Fruit fly (Drosophila melanogaster) whole organism, embryonic: ENCODE measurements around the gene CG11655.

Experiments used
- Adf1 ChIP-seq: fragments of 200-800 bp; sonication (Bioruptor generic); IDR thresholded peaks from 2 replicates; pipeline ENCODE4 v1.3.6; 2022; ENCODE audit warnings: missing biosample characterization, missing genetic modification characterization
- Aef1 ChIP-seq: fragments of 200-800 bp; sonication (Bioruptor generic); IDR thresholded peaks from 3 replicates; pipeline ENCODE4 v1.3.6; 2022; ENCODE audit warnings: missing biosample characterization, missing genetic modification characterization
- Antp ChIP-seq: fragments of 200-800 bp; sonication (Bioruptor generic); optimal IDR thresholded peaks from 3 replicates; lab custom pipeline; 2016; ENCODE audit warnings: missing biosample characterization, missing genetic modification characterization
- Atf-2 ChIP-seq: fragments of 200-800 bp; sonication (Bioruptor generic); optimal IDR thresholded peaks from 2 replicates; lab custom pipeline; 2016; ENCODE audit warnings: missing biosample characterization, missing genetic modification characterization
- B-H2 ChIP-seq: fragments of 200-800 bp; sonication (Bioruptor generic); optimal IDR thresholded peaks from 2 replicates; lab custom pipeline; 2018; ENCODE audit warnings: missing biosample characterization, mild to moderate bottlenecking, missing genetic modification characterization
- BtbVII ChIP-seq: fragments of 200-800 bp; sonication (Bioruptor generic); optimal IDR thresholded peaks from 3 replicates; lab custom pipeline; 2017; ENCODE audit warnings: missing biosample characterization, mild to moderate bottlenecking, missing genetic modification characterization
- CG11695 ChIP-seq: fragments of 200-800 bp; sonication (Bioruptor generic); IDR thresholded peaks from 3 replicates; pipeline ENCODE4 v1.3.6; 2022; ENCODE audit warnings: missing biosample characterization, missing genetic modification characterization
- CG12236 ChIP-seq: fragments of 200-800 bp; sonication (Bioruptor generic); optimal IDR thresholded peaks from 2 replicates; lab custom pipeline; 2016; ENCODE audit warnings: missing biosample characterization, missing genetic modification characterization
- CG12659 ChIP-seq: fragments of 200-800 bp; sonication (Bioruptor generic); optimal IDR thresholded peaks from 3 replicates; lab custom pipeline; 2017; ENCODE audit warnings: mild to moderate bottlenecking, missing biosample characterization, missing genetic modification reagents, missing genetic modification characterization
- CG13287 ChIP-seq: fragments of 200-800 bp; sonication (Bioruptor generic); IDR thresholded peaks from 2 replicates; pipeline ENCODE4 v1.3.6; 2022; ENCODE audit warnings: missing biosample characterization, missing genetic modification characterization; ENCODE audit not compliant: partially characterized antibody
- CG15514 ChIP-seq: fragments of 200-800 bp; sonication (Bioruptor generic); optimal IDR thresholded peaks from 3 replicates; lab custom pipeline; 2017; ENCODE audit warnings: missing biosample characterization, missing genetic modification characterization, mild to moderate bottlenecking, moderate library complexity, missing genetic modification reagents
- CG16815 ChIP-seq: fragments of 200-800 bp; sonication (Bioruptor generic); optimal IDR thresholded peaks from 3 replicates; lab custom pipeline; 2017; ENCODE audit warnings: missing biosample characterization, mild to moderate bottlenecking, missing genetic modification characterization
- CG17328 ChIP-seq: fragments of 200-800 bp; sonication (Bioruptor generic); IDR thresholded peaks from 2 replicates; pipeline ENCODE4 v1.3.6; 2022; ENCODE audit warnings: missing biosample characterization, missing genetic modification characterization
- CG17359 ChIP-seq: fragments of 200-800 bp; sonication (Bioruptor generic); optimal IDR thresholded peaks from 3 replicates; lab custom pipeline; 2018; ENCODE audit warnings: missing biosample characterization, mild to moderate bottlenecking, missing genetic modification characterization, moderate library complexity
- CG17361 ChIP-seq: fragments of 200-800 bp; sonication (Bioruptor generic); IDR thresholded peaks from 3 replicates; pipeline ENCODE4 v1.3.6; 2022; ENCODE audit warnings: missing biosample characterization, missing genetic modification characterization
- CG18011 ChIP-seq: fragments of 200-800 bp; sonication (Bioruptor generic); optimal IDR thresholded peaks from 2 replicates; lab custom pipeline; 2017; ENCODE audit warnings: missing biosample characterization, missing genetic modification characterization, mild to moderate bottlenecking, moderate library complexity, missing genotype
- CG1832 ChIP-seq: fragments of 200-800 bp; sonication (Bioruptor generic); optimal IDR thresholded peaks from 2 replicates; lab custom pipeline; 2017; ENCODE audit warnings: missing biosample characterization, mild to moderate bottlenecking, missing genetic modification characterization, inconsistent platforms
- CG2712 ChIP-seq: fragments of 200-800 bp; optimal IDR thresholded peaks from 3 replicates; lab custom pipeline; 2019; ENCODE audit warnings: missing biosample characterization, mild to moderate bottlenecking, missing genetic modification characterization, moderate library complexity
- CG3995 ChIP-seq: fragments of 200-800 bp; sonication (Bioruptor generic); optimal IDR thresholded peaks from 3 replicates; lab custom pipeline; 2016; ENCODE audit warnings: missing biosample characterization, missing genetic modification characterization
- CG4360 ChIP-seq: fragments of 200-800 bp; sonication (Bioruptor generic); IDR thresholded peaks from 2 replicates; pipeline ENCODE4 v1.3.6; 2022; ENCODE audit warnings: missing biosample characterization, missing genetic modification characterization
- CG5180 ChIP-seq: fragments of 200-800 bp; sonication (Bioruptor generic); optimal IDR thresholded peaks from 3 replicates; lab custom pipeline; 2017; ENCODE audit warnings: missing biosample characterization, missing genetic modification characterization, mild to moderate bottlenecking, moderate library complexity, missing genetic modification reagents
- CG6791 ChIP-seq: fragments of 200-800 bp; sonication (Bioruptor generic); IDR thresholded peaks from 3 replicates; pipeline ENCODE4 v1.3.6; 2022; ENCODE audit warnings: missing biosample characterization, missing genetic modification characterization; ENCODE audit not compliant: partially characterized antibody
- CG6813 ChIP-seq: fragments of 200-800 bp; sonication (Bioruptor generic); optimal IDR thresholded peaks from 2 replicates; lab custom pipeline; 2017; ENCODE audit warnings: missing biosample characterization, missing genetic modification characterization, mild to moderate bottlenecking, moderate library complexity, missing genetic modification reagents
- CG7357 ChIP-seq: fragments of 200-800 bp; sonication (Bioruptor generic); IDR thresholded peaks from 3 replicates; pipeline ENCODE4 v1.3.6; 2022; ENCODE audit warnings: missing biosample characterization, missing genetic modification characterization
- CG8089 ChIP-seq: fragments of 200-800 bp; sonication (Bioruptor generic); optimal IDR thresholded peaks from 3 replicates; lab custom pipeline; 2016; ENCODE audit warnings: missing biosample characterization, missing genetic modification characterization
- CG9727 ChIP-seq: fragments of 200-800 bp; sonication (Bioruptor generic); optimal IDR thresholded peaks from 3 replicates; lab custom pipeline; 2017; ENCODE audit warnings: missing biosample characterization, mild to moderate bottlenecking, missing genetic modification characterization
- Deaf1 ChIP-seq: fragments of 200-800 bp; optimal IDR thresholded peaks from 3 replicates; lab custom pipeline; 2019; ENCODE audit warnings: missing biosample characterization, mild to moderate bottlenecking, missing genetic modification characterization, moderate library complexity
- Dek ChIP-seq: fragments of 200-800 bp; sonication (Bioruptor generic); optimal IDR thresholded peaks from 3 replicates; lab custom pipeline; 2019; ENCODE audit warnings: missing biosample characterization, mild to moderate bottlenecking, missing genetic modification characterization, moderate library complexity
- Dref ChIP-seq: fragments of 200-800 bp; sonication (Bioruptor generic); IDR thresholded peaks from 2 replicates; pipeline ENCODE4 v1.3.6; 2022; ENCODE audit warnings: missing biosample characterization, missing genetic modification characterization
- E2f2 ChIP-seq: fragments of 200-800 bp; sonication (Bioruptor generic); IDR thresholded peaks from 2 replicates; pipeline ENCODE4 v1.3.6; 2022; ENCODE audit warnings: missing biosample characterization, missing genetic modification characterization
- H2.0 ChIP-seq: fragments of 200-800 bp; sonication (Bioruptor generic); IDR thresholded peaks from 2 replicates; pipeline ENCODE4 v1.3.6; 2022; ENCODE audit warnings: missing biosample characterization, missing genetic modification characterization
- Hmr ChIP-seq: fragments of 200-800 bp; sonication (Bioruptor generic); optimal IDR thresholded peaks from 3 replicates; lab custom pipeline; 2017; ENCODE audit warnings: mild to moderate bottlenecking, missing biosample characterization, missing genetic modification reagents, missing genetic modification characterization
- Lhr ChIP-seq: fragments of 200-800 bp; sonication (Bioruptor generic); optimal IDR thresholded peaks from 3 replicates; lab custom pipeline; 2017; ENCODE audit warnings: mild to moderate bottlenecking, missing biosample characterization, missing genetic modification reagents, missing genetic modification characterization
- Ravus ChIP-seq: fragments of 200-800 bp; sonication (Bioruptor generic); IDR thresholded peaks from 2 replicates; pipeline ENCODE4 v1.3.6; 2022; ENCODE audit warnings: missing biosample characterization, missing genetic modification characterization
- Scr ChIP-seq: fragments of 200-800 bp; sonication (Bioruptor generic); IDR thresholded peaks from 2 replicates; pipeline ENCODE4 v1.3.6; 2022; ENCODE audit warnings: missing biosample characterization, missing genetic modification characterization; ENCODE audit not compliant: partially characterized antibody
- Side ChIP-seq: fragments of 200-800 bp; sonication (Bioruptor generic); optimal IDR thresholded peaks from 2 replicates; lab custom pipeline; 2016; ENCODE audit warnings: missing biosample characterization, missing genetic modification characterization
- Six4 ChIP-seq: fragments of 200-800 bp; sonication (Bioruptor generic); optimal IDR thresholded peaks from 2 replicates; lab custom pipeline; 2016; ENCODE audit warnings: missing biosample characterization, missing genetic modification characterization
- Sry-δ ChIP-seq: fragments of 200-800 bp; sonication (Bioruptor generic); optimal IDR thresholded peaks from 2 replicates; lab custom pipeline; 2016; ENCODE audit warnings: missing biosample characterization, missing genetic modification characterization
- bbx ChIP-seq: fragments of 200-800 bp; sonication (Bioruptor generic); IDR thresholded peaks from 2 replicates; pipeline ENCODE4 v1.3.6; 2022; ENCODE audit warnings: missing biosample characterization, missing genetic modification characterization; ENCODE audit not compliant: partially characterized antibody
- gcm ChIP-seq: fragments of 200-800 bp; sonication (Bioruptor generic); optimal IDR thresholded peaks from 2 replicates; lab custom pipeline; 2019; ENCODE audit warnings: missing biosample characterization, mild to moderate bottlenecking, missing genetic modification characterization, moderate library complexity
- gem ChIP-seq: fragments of 200-800 bp; sonication (Bioruptor generic); optimal IDR thresholded peaks from 2 replicates; lab custom pipeline; 2019; ENCODE audit warnings: missing biosample characterization, mild to moderate bottlenecking, missing genetic modification characterization, moderate library complexity
- grau ChIP-seq: fragments of 200-800 bp; optimal IDR thresholded peaks from 3 replicates; lab custom pipeline; 2019; ENCODE audit warnings: missing biosample characterization, mild to moderate bottlenecking, missing genetic modification characterization, moderate library complexity
- h ChIP-seq: fragments of >200 bp; optimal IDR thresholded peaks from 2 replicates; lab custom pipeline; 2017
- hkb ChIP-seq, 2 experiments: fragments of 200-800 bp in 1 of 2; fragments of >200 bp in 1 of 2; sonication (Bioruptor generic) in 1 of 2; IDR thresholded peaks in 1 of 2; optimal IDR thresholded peaks in 1 of 2; 2 replicates each; pipeline versions ENCODE4 v1.3.6 to Lab custom; 2017 to 2022; ENCODE audit warnings: missing biosample characterization in 1 of 2, missing genetic modification characterization in 1 of 2
- hth ChIP-seq: fragments of >200 bp; optimal IDR thresholded peaks from 2 replicates; lab custom pipeline; 2017; ENCODE audit warnings: inconsistent platforms
- knrl ChIP-seq: fragments of 200-800 bp; sonication (Bioruptor generic); IDR thresholded peaks from 3 replicates; pipeline ENCODE4 v1.3.6; 2022; ENCODE audit warnings: missing biosample characterization, missing genetic modification characterization; ENCODE audit not compliant: partially characterized antibody
- lilli ChIP-seq: fragments of 200-800 bp; sonication (Bioruptor generic); optimal IDR thresholded peaks from 3 replicates; lab custom pipeline; 2016; ENCODE audit warnings: missing biosample characterization, missing genetic modification characterization
- p53 ChIP-seq: fragments of 200-800 bp; sonication (Bioruptor generic); optimal IDR thresholded peaks from 2 replicates; lab custom pipeline; 2016; ENCODE audit warnings: missing biosample characterization, missing genetic modification characterization
- sens ChIP-seq: fragments of 200-800 bp; sonication (Bioruptor generic); peaks from one replicate; lab custom pipeline; 2016; ENCODE audit warnings: missing biosample characterization, missing genetic modification characterization
- slp2 ChIP-seq: fragments of 200-800 bp; sonication (Bioruptor generic); optimal IDR thresholded peaks from 2 replicates; lab custom pipeline; 2016; ENCODE audit warnings: missing biosample characterization, missing genetic modification characterization
- zen2 ChIP-seq: fragments of 200-800 bp; sonication (Bioruptor generic); IDR thresholded peaks from 3 replicates; pipeline ENCODE4 v1.3.6; 2022; ENCODE audit warnings: missing biosample characterization, missing genetic modification characterization; ENCODE audit not compliant: partially characterized antibody

CG11655 gene

dm6 chrX:15471904-15472303, 18.6 kb downstream of the CG11655 start, which contains the start of the genes Grip128 and Alg14:
TSS of gene Grip128 (minus strand) at chrX:15472119.
TSS of gene Alg14 (plus strand) at chrX:15472164.
- TF ChIP-seq Sry-δ = peak; percentile 45
- no peak for TF ChIP-seq Lhr
- TF ChIP-seq slp2 (GFP tag; lab: Kevin White, UChicago) = no peak
- TF ChIP-seq CG13287 (GFP tag; lab: Robert Waterston, UW) = peak; percentile 68
- TF ChIP-seq lilli = no peak
- no peak for TF ChIP-seq CG17359 (tag; lab: Kevin White, UChicago)
- TF ChIP-seq knrl (GFP tag; lab: Robert Waterston, UW) = no peak
- TF ChIP-seq CG12236 = no peak
- TF ChIP-seq Adf1 (GFP tag; lab: Robert Waterston, UW) = no peak
- peak; percentile 66 for TF ChIP-seq bbx (GFP tag; lab: Robert Waterston, UW)
- no peak for TF ChIP-seq Dek (tag; lab: Kevin White, UChicago)
- no peak for TF ChIP-seq gem
- no peak for TF ChIP-seq H2.0 (GFP tag; lab: Robert Waterston, UW)
- TF ChIP-seq CG12659 (GFP tag; lab: Kevin White, UChicago) = no peak
- TF ChIP-seq CG11695 (GFP tag; lab: Robert Waterston, UW) = no peak
- no peak for TF ChIP-seq CG2712
- TF ChIP-seq CG9727 (GFP tag; lab: Kevin White, UChicago) = no peak
- peak; percentile 67 for TF ChIP-seq Dref (GFP tag; lab: Robert Waterston, UW)
- no peak for TF ChIP-seq Six4
- no peak for TF ChIP-seq Side (GFP tag; lab: Kevin White, UChicago)
- peak; percentile 62 for TF ChIP-seq CG15514
- no peak for TF ChIP-seq CG6813 (GFP tag; lab: Kevin White, UChicago)
- no peak for TF ChIP-seq CG7357
- TF ChIP-seq hkb (optimal IDR thresholded peaks at IDR 0.05; lab: Kevin White, UChicago) = no peak
- TF ChIP-seq hkb (GFP tag; IDR thresholded peaks at IDR 0.05; lab: Robert Waterston, UW) = no peak
- TF ChIP-seq sens (GFP tag; lab: Kevin White, UChicago) = no peak
- TF ChIP-seq E2f2 (GFP tag; lab: Robert Waterston, UW) = peak; percentile 62
- no peak for TF ChIP-seq Antp (GFP tag; lab: Kevin White, UChicago)
- no peak for TF ChIP-seq CG3995 (GFP tag; lab: Kevin White, UChicago)
- TF ChIP-seq BtbVII (GFP tag; lab: Kevin White, UChicago) = no peak
- TF ChIP-seq Atf-2 (GFP tag; lab: Kevin White, UChicago) = no peak
- peak; percentile 38; the same call in 2 of the 3 replicates for TF ChIP-seq CG17361 (GFP tag; lab: Robert Waterston, UW)
- no peak for TF ChIP-seq gcm
- TF ChIP-seq Ravus = no peak
- no peak for TF ChIP-seq CG17328 (GFP tag; lab: Robert Waterston, UW)
- TF ChIP-seq h (lab: Kevin White, UChicago) = no peak
- TF ChIP-seq Hmr = no peak
- TF ChIP-seq CG4360 (GFP tag; lab: Robert Waterston, UW) = no peak
- TF ChIP-seq zen2 (GFP tag; lab: Robert Waterston, UW) = peak; percentile 59; the same call in 1 of the 3 replicates
- TF ChIP-seq Aef1 (GFP tag; lab: Robert Waterston, UW) = no peak
- no peak for TF ChIP-seq p53 (GFP tag; lab: Kevin White, UChicago)
- TF ChIP-seq CG1832 (GFP tag; lab: Kevin White, UChicago) = no peak
- peak; percentile 69; the same call in 2 of the 3 replicates for TF ChIP-seq CG6791 (GFP tag; lab: Robert Waterston, UW)
- no peak for TF ChIP-seq CG8089 (GFP tag; lab: Kevin White, UChicago)
- TF ChIP-seq CG18011 = peak; percentile 57
- no peak for TF ChIP-seq CG16815 (GFP tag; lab: Kevin White, UChicago)
- peak; percentile 58 for TF ChIP-seq Scr (GFP tag; lab: Robert Waterston, UW)
- TF ChIP-seq B-H2 (GFP tag; lab: Kevin White, UChicago) = no peak
- no peak for TF ChIP-seq hth (lab: Kevin White, UChicago)
- no peak for TF ChIP-seq CG5180 (GFP tag; lab: Kevin White, UChicago)
- no peak for TF ChIP-seq grau (tag; lab: Kevin White, UChicago)
- TF ChIP-seq Deaf1 (tag; lab: Kevin White, UChicago) = no peak
